Fruit fly (Drosophila melanogaster): Measurements from ENCODE around the gene orb2.

orb2 gene

dm6 chr3L:8956669-8957068 is 2.4 kb upstream of the orb2 start, which contains the start of gene mRpL12 (continued):
- TF ChIP-seq mld (GFP tag; IDR thresholded peaks at IDR 0.05; ENCODE audit: partially characterized antibody) (no peak), CG7963 (GFP tag; IDR thresholded peaks at IDR 0.05; ENCODE audit: partially characterized antibody) (peak; percentile 35; the same call in 1 of the 3 replicates), Med (GFP tag) (peak; percentile 80), CoRest (tag; optimal IDR thresholded peaks at IDR 0.05) (peak; percentile 19), YL-1 (GFP tag; optimal IDR thresholded peaks at IDR 0.05) (peak; percentile 48), Fer2 (tag; optimal IDR thresholded peaks at IDR 0.05) (no peak), Opbp (GFP tag; IDR thresholded peaks at IDR 0.05; ENCODE audit: partially characterized antibody) (peak; percentile 22; the same call in 1 of the 3 replicates), MESR4 (GFP tag; optimal IDR thresholded peaks at IDR 0.05) (peak; percentile 87), Mrtf (GFP tag; IDR thresholded peaks at IDR 0.05) (no peak), E2f2 (GFP tag; IDR thresholded peaks at IDR 0.05) (peak; percentile 52), CG14710 (tag; optimal IDR thresholded peaks at IDR 0.05) (peak; percentile 15)

dm6 chr3L:8955199-8955598 is 936 bp upstream of the orb2 start:
- TF ChIP-seq CG3726 (GFP tag; IDR thresholded peaks at IDR 0.05): no peak
- TF ChIP-seq NC2β (GFP tag; optimal IDR thresholded peaks at IDR 0.05): no peak
- no peak for TF ChIP-seq CG11504 (tag; optimal IDR thresholded peaks at IDR 0.05)
- no peak for TF ChIP-seq CG11456 (GFP tag; IDR thresholded peaks at IDR 0.05)
- no peak for TF ChIP-seq oc (tag; optimal IDR thresholded peaks at IDR 0.05)
- TF ChIP-seq CG3065 (GFP tag; optimal IDR thresholded peaks at IDR 0.05): no peak
- TF ChIP-seq CG1647 (GFP tag; optimal IDR thresholded peaks at IDR 0.05): no peak
- no peak for TF ChIP-seq Sry-δ (GFP tag; optimal IDR thresholded peaks at IDR 0.05)
- TF ChIP-seq CG43689 (GFP tag; IDR thresholded peaks at IDR 0.05): no peak
- no peak for TF ChIP-seq crol (GFP tag; IDR thresholded peaks at IDR 0.05)
- TF ChIP-seq Fer3 (tag; optimal IDR thresholded peaks at IDR 0.05): no peak

DNA sequence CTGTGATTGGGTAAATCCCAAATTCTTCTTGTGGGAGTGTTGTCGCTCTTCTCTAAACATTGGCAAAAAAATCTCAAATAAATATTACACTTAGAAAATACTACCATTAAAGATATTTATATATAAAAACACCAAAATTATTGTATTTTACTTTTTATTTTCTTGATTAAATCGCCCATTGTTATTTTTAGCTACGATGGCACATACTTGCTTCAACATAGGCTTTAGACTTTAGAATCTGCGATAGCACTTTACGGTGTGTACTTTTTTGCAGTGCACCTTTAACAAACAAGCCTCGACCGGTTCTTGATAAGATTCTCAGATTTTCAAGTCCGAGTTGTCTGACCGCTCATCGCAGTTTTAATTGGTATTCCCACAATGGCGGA is 378 bp upstream of the orb2 start, which contains the start of gene GNBP3:
Gene GNBP3 (plus strand): TSS at position 374 of the 386 bp plus-strand sequence.
- TF ChIP-seq CG6854 (GFP tag; optimal IDR thresholded peaks at IDR 0.05): peak; percentile 41
- peak; percentile 46 for TF ChIP-seq CG9215 (GFP tag; IDR thresholded peaks at IDR 0.05)
- no peak for TF ChIP-seq chinmo (GFP tag; IDR thresholded peaks at IDR 0.05; ENCODE audit: partially characterized antibody)
- TF ChIP-seq ham (GFP tag; IDR thresholded peaks at IDR 0.05): no peak
- TF ChIP-seq Dip2 (GFP tag; IDR thresholded peaks at IDR 0.05): no peak
- peak; percentile 77 for TF ChIP-seq Fer3 (tag; optimal IDR thresholded peaks at IDR 0.05)
- TF ChIP-seq CG15696 (tag; optimal IDR thresholded peaks at IDR 0.05): peak; percentile 82
- no peak for TF ChIP-seq CG11456 (GFP tag; IDR thresholded peaks at IDR 0.05)
- TF ChIP-seq gt (GFP tag; IDR thresholded peaks at IDR 0.05): no peak
- TF ChIP-seq CG11560 (tag; IDR thresholded peaks at IDR 0.05): no peak
- TF ChIP-seq odd (GFP tag; optimal IDR thresholded peaks at IDR 0.05): no peak
- peak; percentile 9 for TF ChIP-seq HLH54F (GFP tag; optimal IDR thresholded peaks at IDR 0.05)
- TF ChIP-seq Hr3 (GFP tag; optimal IDR thresholded peaks at IDR 0.05): peak; percentile 5
- no peak for TF ChIP-seq amos (GFP tag; IDR thresholded peaks at IDR 0.05; ENCODE audit: partially characterized antibody)
- no peak for TF ChIP-seq Jarid2 (GFP tag; optimal IDR thresholded peaks at IDR 0.05)
- TF ChIP-seq CG9932 (GFP tag; IDR thresholded peaks at IDR 0.05): peak; percentile 57
- TF ChIP-seq CG31388 (GFP tag; optimal IDR thresholded peaks at IDR 0.05): no peak
- no peak for TF ChIP-seq CG3065 (GFP tag; optimal IDR thresholded peaks at IDR 0.05)
- TF ChIP-seq CkIIα-i1 (GFP tag; IDR thresholded peaks at IDR 0.05): no peak
- TF ChIP-seq gem (tag; optimal IDR thresholded peaks at IDR 0.05): peak; percentile 80
- no peak for TF ChIP-seq CG15073 (GFP tag; optimal IDR thresholded peaks at IDR 0.05)
- TF ChIP-seq CG4404 (GFP tag; IDR thresholded peaks at IDR 0.05): no peak
- TF ChIP-seq emc (GFP tag; optimal IDR thresholded peaks at IDR 0.05): no peak
- peak; percentile 60; the same call in 2 of the 3 replicates for TF ChIP-seq zfh1 (GFP tag; IDR thresholded peaks at IDR 0.05)
- TF ChIP-seq ftz-f1 (GFP tag; optimal IDR thresholded peaks at IDR 0.05): no peak
- TF ChIP-seq maf-S (GFP tag; optimal IDR thresholded peaks at IDR 0.05): no peak
- TF ChIP-seq pnt (GFP tag; optimal IDR thresholded peaks at IDR 0.05): no peak
- no peak for TF ChIP-seq Dp (GFP tag; optimal IDR thresholded peaks at IDR 0.05)
- TF ChIP-seq CG5180 (GFP tag; optimal IDR thresholded peaks at IDR 0.05): no peak
- no peak for TF ChIP-seq CG17186 (GFP tag; optimal IDR thresholded peaks at IDR 0.05)

Measured in whole organism, embryonic.